Worm (Caenorhabditis elegans): ENCODE results near the gene npr-20.

Gene npr-20

DNA sequence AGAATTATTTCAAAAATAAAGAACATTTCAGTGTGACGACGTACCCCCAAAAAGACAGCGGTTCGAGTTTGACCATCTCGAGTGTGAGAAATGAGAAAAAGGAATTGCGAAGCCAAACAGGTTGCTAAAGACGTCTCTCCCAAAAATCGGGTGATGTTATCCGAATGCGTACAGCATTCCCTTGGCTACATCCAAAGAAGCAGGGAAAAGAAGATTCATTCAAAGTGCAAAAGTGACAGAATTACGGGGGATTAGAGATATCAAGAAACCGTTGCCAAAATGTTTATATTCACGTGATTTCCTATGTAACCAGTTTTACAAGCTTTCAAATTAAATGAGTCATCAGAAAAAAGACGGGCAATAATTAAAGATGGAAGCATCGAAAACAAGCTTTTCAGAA is 11.0 kb downstream of the npr-20 start (continued):
- TF ChIP-seq Y5F2A.4 (GFP tag; optimal IDR thresholded peaks at IDR 0.05) = no peak
- TF ChIP-seq dmd-8 (GFP tag; IDR thresholded peaks at IDR 0.05) = no peak
- TF ChIP-seq mdt-29 (GFP tag; IDR thresholded peaks at IDR 0.05) = no peak
- TF ChIP-seq ceh-62 (tag; optimal IDR thresholded peaks at IDR 0.05) = no peak
- no peak for TF ChIP-seq lin-13 (GFP tag; optimal IDR thresholded peaks at IDR 0.05)
- no peak for TF ChIP-seq unc-39 (tag; optimal IDR thresholded peaks at IDR 0.05)
- no peak for TF ChIP-seq egl-27 (tag; optimal IDR thresholded peaks at IDR 0.05)
- no peak for TF ChIP-seq fos-1 (tag; optimal IDR thresholded peaks at IDR 0.05)
- TF ChIP-seq daf-12 (tag; optimal IDR thresholded peaks at IDR 0.05) = no peak
- TF ChIP-seq vab-7 (GFP tag; IDR thresholded peaks at IDR 0.05) = no peak
- no peak for TF ChIP-seq spr-1 (tag; optimal IDR thresholded peaks at IDR 0.05)

DNA sequence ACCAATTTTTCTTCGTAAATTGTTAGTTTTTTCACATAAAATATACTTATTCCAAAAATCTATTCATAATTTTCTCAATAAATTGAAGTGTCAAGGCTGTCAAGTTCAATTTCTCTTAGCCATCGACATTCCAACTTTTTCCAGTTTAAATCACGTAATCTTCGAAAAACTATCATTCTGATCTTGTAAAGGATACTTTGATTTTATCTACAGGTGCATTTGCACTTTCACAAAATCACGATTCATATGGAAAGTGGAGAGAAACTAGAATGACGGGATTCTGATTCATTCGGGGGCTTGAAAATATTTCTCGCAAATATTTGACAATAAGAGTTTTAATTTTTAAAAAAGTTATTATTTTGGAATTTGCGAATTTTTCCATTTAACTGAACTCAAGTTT is 11.7 kb downstream of the npr-20 start:
- TF ChIP-seq T26A8.4 (GFP tag; IDR thresholded peaks at IDR 0.05) (no peak), aha-1 (tag) (peak; percentile 54), sdz-12 (GFP tag; optimal IDR thresholded peaks at IDR 0.05) (no peak)

DNA sequence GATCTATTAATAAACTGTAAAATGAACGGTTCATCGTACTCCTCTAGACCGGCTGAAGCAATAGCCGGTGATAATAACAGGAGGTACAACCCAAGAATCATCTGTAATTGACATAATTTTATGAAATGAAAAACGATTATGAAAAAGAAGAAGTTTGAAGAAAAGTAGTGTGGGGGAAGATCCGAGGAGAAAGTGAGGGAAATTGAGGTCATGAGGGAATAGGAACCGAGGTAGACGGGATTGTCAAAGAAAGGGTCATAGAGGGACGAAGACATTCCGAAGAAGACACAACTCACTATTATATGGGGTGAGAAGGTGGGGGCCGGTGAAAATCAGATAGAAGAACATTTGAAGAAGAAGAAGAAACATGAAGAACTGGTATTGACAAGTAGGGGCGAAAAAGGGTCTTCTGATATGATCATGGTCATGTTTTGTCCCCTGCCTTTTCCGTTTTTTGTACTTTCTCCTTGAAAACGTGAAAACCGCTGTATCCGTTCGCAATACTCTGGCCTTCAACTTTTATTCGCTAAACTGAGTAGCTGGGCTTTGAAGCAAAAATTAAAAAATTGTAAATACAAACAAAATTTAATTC is 12.9 kb downstream of the npr-20 start, which contains the start of gene oac-46:
Gene oac-46, minus strand, starts transcription at position 101 of the 592 bp plus-strand sequence.
- no peak for TF ChIP-seq Y105C5A.15 (GFP tag; IDR thresholded peaks at IDR 0.05)
- no peak for TF ChIP-seq snpc-4 (tag; optimal IDR thresholded peaks at IDR 0.05)
- peak; percentile 19 for TF ChIP-seq mep-1 (tag; optimal IDR thresholded peaks at IDR 0.05)
- peak; percentile 44 for TF ChIP-seq nhr-25 (tag; optimal IDR thresholded peaks at IDR 0.05; ENCODE audit: borderline replicate concordance, insufficient read depth)
- peak in 1 of 2 experiments; percentile 8 for TF ChIP-seq unc-62 (GFP tag; optimal IDR thresholded peaks at IDR 0.05 in 1 of 2)
- TF ChIP-seq unc-62 (tag; optimal IDR thresholded peaks at IDR 0.05) = no peak
- no peak for TF ChIP-seq zip-11 (GFP tag; IDR thresholded peaks at IDR 0.05)
- TF ChIP-seq F37D6.2 (tag; optimal IDR thresholded peaks at IDR 0.05) = no peak
- TF ChIP-seq nhr-28 (tag; optimal IDR thresholded peaks at IDR 0.05) = peak; percentile 21

DNA sequence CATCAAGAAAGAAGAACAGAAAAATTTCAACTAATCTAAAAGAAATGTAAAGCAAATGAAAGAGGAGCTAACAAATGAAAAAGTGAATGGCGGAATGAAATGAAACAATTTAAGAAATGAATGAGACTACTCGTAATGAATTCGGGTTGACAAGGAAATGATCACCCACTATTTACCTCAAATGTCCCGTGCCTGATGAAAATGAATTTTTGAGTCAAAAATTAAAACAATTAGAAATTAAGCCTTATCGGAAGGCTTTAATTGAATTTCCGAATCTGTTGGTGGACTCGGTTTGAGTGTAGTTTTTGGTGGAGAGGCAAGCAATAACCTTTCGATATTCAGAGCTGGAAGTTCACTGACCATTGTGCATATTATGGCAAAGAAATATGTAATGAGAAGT is 16.0 kb downstream of the npr-20 start:
- TF ChIP-seq aha-1 (tag) = peak; percentile 63
- TF ChIP-seq unc-62 (GFP tag; optimal IDR thresholded peaks at IDR 0.05 in 1 of 2) = peak in 1 of 2 experiments; percentile 53
- TF ChIP-seq unc-62 (tag; optimal IDR thresholded peaks at IDR 0.05) = no peak
- TF ChIP-seq fkh-10 (GFP tag; optimal IDR thresholded peaks at IDR 0.05) = no peak
- no peak for TF ChIP-seq sdz-12 (GFP tag; optimal IDR thresholded peaks at IDR 0.05)
- TF ChIP-seq zfp-3 (GFP tag; conservative IDR thresholded peaks at IDR 0.05) = no peak

DNA sequence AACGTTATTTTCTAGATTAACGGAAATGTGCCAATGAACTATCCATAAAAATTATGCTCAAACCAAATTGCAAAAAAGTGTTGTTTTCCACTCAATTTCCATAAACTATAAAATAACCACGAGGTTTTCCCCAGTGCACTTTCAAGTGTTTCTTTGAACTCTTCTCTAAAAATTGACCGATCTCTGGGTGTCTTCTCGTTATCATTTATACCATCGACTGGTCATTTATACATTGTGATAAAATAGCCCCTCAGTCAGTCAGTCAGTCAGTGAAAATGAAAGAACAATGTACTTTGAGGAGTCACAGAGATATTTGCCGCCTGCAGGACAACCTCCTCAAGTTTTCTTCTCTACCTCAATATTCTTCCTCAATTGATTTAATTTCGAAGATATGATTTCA is 19.0 kb downstream of the npr-20 start:
- TF ChIP-seq ceh-82 (tag; optimal IDR thresholded peaks at IDR 0.05) (no peak), hlh-11 (tag; optimal IDR thresholded peaks at IDR 0.05) (peak; percentile 57), nhr-28 (tag; optimal IDR thresholded peaks at IDR 0.05) (peak; percentile 62), lin-15B (tag; optimal IDR thresholded peaks at IDR 0.05) (no peak), zag-1 (tag; optimal IDR thresholded peaks at IDR 0.05) (no peak), egl-27 (tag; optimal IDR thresholded peaks at IDR 0.05) (no peak), mdl-1 (tag; optimal IDR thresholded peaks at IDR 0.05) (peak in 1 of 2 experiments; percentile 42), hlh-30 (tag; optimal IDR thresholded peaks at IDR 0.05; ENCODE audit: insufficient read depth) (peak; percentile 47)

DNA sequence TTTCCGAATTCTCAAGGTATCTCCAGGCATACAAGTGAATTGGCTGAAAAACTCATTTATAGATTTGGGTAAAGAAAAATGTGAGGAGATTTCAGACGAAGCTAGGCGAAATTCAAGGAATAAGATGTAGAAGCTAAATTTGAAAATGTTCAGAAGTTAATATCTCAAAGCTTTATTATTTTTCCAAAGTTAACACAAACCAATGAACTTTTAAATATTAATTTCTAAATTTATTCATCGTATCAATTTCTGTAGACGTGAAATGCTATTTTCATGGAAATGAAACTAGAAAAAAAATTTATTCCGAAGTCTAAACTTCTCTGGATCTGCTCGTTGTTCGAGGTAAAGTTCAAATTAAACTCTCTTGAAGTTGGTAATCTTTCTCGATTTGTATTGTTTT is 19.7 kb downstream of the npr-20 start, which contains the start of gene agxt-1:
Gene agxt-1, plus strand, starts transcription at position 301 of the 400 bp plus-strand sequence.
- TF ChIP-seq ztf-7 (tag; optimal IDR thresholded peaks at IDR 0.05) (no peak), F49E8.2 (tag; optimal IDR thresholded peaks at IDR 0.05; ENCODE audit: borderline replicate concordance) (no peak), dmd-6 (GFP tag; IDR thresholded peaks at IDR 0.05) (no peak), ama-1 (optimal IDR thresholded peaks at IDR 0.05) (no peak), lin-39 (tag; optimal IDR thresholded peaks at IDR 0.05) (no peak), dpl-1 (GFP tag; optimal IDR thresholded peaks at IDR 0.05) (no peak), sdz-12 (GFP tag; optimal IDR thresholded peaks at IDR 0.05) (no peak)
